Fruit fly (Drosophila melanogaster): ENCODE results near the gene Brd7-9.

The Brd7-9 gene

dm6 chr2L:7827045-7828004 is 44.7 kb downstream of the Brd7-9 start, which contains the start of the genes Rack1 and mts:
Gene Rack1 (minus strand): TSS chr2L:7827315.
Gene mts (plus strand): TSS chr2L:7827650.
- TF ChIP-seq Vsx2 (GFP tag; optimal IDR thresholded peaks at IDR 0.05; ENCODE audit: partially characterized antibody) (no peak), br (GFP tag; optimal IDR thresholded peaks at IDR 0.05) (peak; percentile 80), dsf (GFP tag; optimal IDR thresholded peaks at IDR 0.05; ENCODE audit: borderline replicate concordance) (peak; percentile 29), sv (GFP tag; optimal IDR thresholded peaks at IDR 0.05) (peak; percentile 71), Jra (GFP tag; optimal IDR thresholded peaks at IDR 0.05) (peak; percentile 79), Hr83 (GFP tag; optimal IDR thresholded peaks at IDR 0.05; ENCODE audit: poor library complexity, severe bottlenecking) (peak; percentile 98), GATAd (GFP tag; optimal IDR thresholded peaks at IDR 0.05) (no peak), Hr78 (GFP tag; optimal IDR thresholded peaks at IDR 0.05) (no peak), HLH106 (tag; optimal IDR thresholded peaks at IDR 0.05) (peak; percentile 79), Dfd (GFP tag; optimal IDR thresholded peaks at IDR 0.05) (no peak), Rel (GFP tag; optimal IDR thresholded peaks at IDR 0.05) (no peak), Rel (tag; optimal IDR thresholded peaks at IDR 0.05) (peak; percentile 62), woc (GFP tag; optimal IDR thresholded peaks at IDR 0.05) (peak; percentile 34), Sp1 (GFP tag; optimal IDR thresholded peaks at IDR 0.05) (peak; percentile 85), foxo (GFP tag; optimal IDR thresholded peaks at IDR 0.05) (peak in 1 of 2 experiments; percentile 65), CG32264 (GFP tag; optimal IDR thresholded peaks at IDR 0.05) (peak; percentile 26), jim (GFP tag; optimal IDR thresholded peaks at IDR 0.05) (no peak), N (GFP tag; optimal IDR thresholded peaks at IDR 0.05) (no peak), sage (GFP tag; optimal IDR thresholded peaks at IDR 0.05) (peak; percentile 71), Hnf4 (GFP tag; optimal IDR thresholded peaks at IDR 0.05) (peak; percentile 89), h (GFP tag; optimal IDR thresholded peaks at IDR 0.05) (peak; percentile 81), fru (GFP tag; optimal IDR thresholded peaks at IDR 0.05) (peak; percentile 67), Abd-B (GFP tag; optimal IDR thresholded peaks at IDR 0.05) (no peak), rgr (GFP tag; optimal IDR thresholded peaks at IDR 0.05) (peak; percentile 92), OdsH (GFP tag; optimal IDR thresholded peaks at IDR 0.05) (peak; percentile 72), CG9705 (GFP tag; optimal IDR thresholded peaks at IDR 0.05) (peak; percentile 83), brk (GFP tag; optimal IDR thresholded peaks at IDR 0.05) (peak; percentile 67), usp (GFP tag; optimal IDR thresholded peaks at IDR 0.05) (no peak), ey (GFP tag; optimal IDR thresholded peaks at IDR 0.05) (peak; percentile 38), psq (GFP tag; optimal IDR thresholded peaks at IDR 0.05) (peak; percentile 61), pan (optimal IDR thresholded peaks at IDR 0.05) (no peak), dmrt93B (GFP tag; optimal IDR thresholded peaks at IDR 0.05) (peak; percentile 83), Mio (GFP tag; optimal IDR thresholded peaks at IDR 0.05) (peak; percentile 74), tai (GFP tag; optimal IDR thresholded peaks at IDR 0.05) (no peak), dl (GFP tag; optimal IDR thresholded peaks at IDR 0.05; ENCODE audit: insufficient read depth in 1 of 2, partially characterized antibody in 2 of 2) (no peak), Dif (GFP tag; optimal IDR thresholded peaks at IDR 0.05; ENCODE audit: partially characterized antibody) (peak; percentile 68), Myc (optimal IDR thresholded peaks at IDR 0.05) (peak; percentile 50), CrebA (GFP tag; optimal IDR thresholded peaks at IDR 0.05; ENCODE audit: borderline replicate concordance) (no peak), lola (GFP tag; optimal IDR thresholded peaks at IDR 0.05) (no peak)

dm6 chr2L:7828231-7828630 is 45.6 kb downstream of the Brd7-9 start:
- no peak for TF ChIP-seq dmrt93B (GFP tag; optimal IDR thresholded peaks at IDR 0.05)
- no peak for TF ChIP-seq N (GFP tag; optimal IDR thresholded peaks at IDR 0.05)
- no peak for TF ChIP-seq Sp1 (GFP tag; optimal IDR thresholded peaks at IDR 0.05)
- TF ChIP-seq br (GFP tag; optimal IDR thresholded peaks at IDR 0.05), result peak; percentile 31
- TF ChIP-seq Dif (GFP tag; optimal IDR thresholded peaks at IDR 0.05; ENCODE audit: partially characterized antibody), result peak; percentile 86
- no peak for TF ChIP-seq Hnf4 (GFP tag; optimal IDR thresholded peaks at IDR 0.05)
- TF ChIP-seq tai (GFP tag; optimal IDR thresholded peaks at IDR 0.05), result no peak
- no peak for TF ChIP-seq Rel (GFP tag; optimal IDR thresholded peaks at IDR 0.05)
- peak; percentile 39 for TF ChIP-seq Rel (tag; optimal IDR thresholded peaks at IDR 0.05)
- TF ChIP-seq sage (GFP tag; optimal IDR thresholded peaks at IDR 0.05), result no peak
- TF ChIP-seq woc (GFP tag; optimal IDR thresholded peaks at IDR 0.05), result no peak
- TF ChIP-seq h (GFP tag; optimal IDR thresholded peaks at IDR 0.05), result peak; percentile 58
- no peak for TF ChIP-seq CrebA (GFP tag; optimal IDR thresholded peaks at IDR 0.05; ENCODE audit: borderline replicate concordance)
- TF ChIP-seq rgr (GFP tag; optimal IDR thresholded peaks at IDR 0.05), result peak; percentile 25
- no peak for TF ChIP-seq Hr78 (GFP tag; optimal IDR thresholded peaks at IDR 0.05)
- TF ChIP-seq Dfd (GFP tag; optimal IDR thresholded peaks at IDR 0.05), result no peak
- TF ChIP-seq lola (GFP tag; optimal IDR thresholded peaks at IDR 0.05), result no peak
- peak; percentile 42 for TF ChIP-seq HLH106 (tag; optimal IDR thresholded peaks at IDR 0.05)
- TF ChIP-seq ey (GFP tag; optimal IDR thresholded peaks at IDR 0.05), result no peak
- no peak for TF ChIP-seq CG32264 (GFP tag; optimal IDR thresholded peaks at IDR 0.05)
- TF ChIP-seq foxo (GFP tag; optimal IDR thresholded peaks at IDR 0.05), result no peak
- no peak for TF ChIP-seq pan (optimal IDR thresholded peaks at IDR 0.05)
- TF ChIP-seq dl (GFP tag; optimal IDR thresholded peaks at IDR 0.05; ENCODE audit: insufficient read depth in 1 of 2, partially characterized antibody in 2 of 2), result peak; percentile 49 to 87
- TF ChIP-seq OdsH (GFP tag; optimal IDR thresholded peaks at IDR 0.05), result no peak
- TF ChIP-seq Myc (optimal IDR thresholded peaks at IDR 0.05), result no peak
- TF ChIP-seq sv (GFP tag; optimal IDR thresholded peaks at IDR 0.05), result no peak
- peak; percentile 28 for TF ChIP-seq fru (GFP tag; optimal IDR thresholded peaks at IDR 0.05)
- no peak for TF ChIP-seq dsf (GFP tag; optimal IDR thresholded peaks at IDR 0.05; ENCODE audit: borderline replicate concordance)
- no peak for TF ChIP-seq jim (GFP tag; optimal IDR thresholded peaks at IDR 0.05)
- TF ChIP-seq CG9705 (GFP tag; optimal IDR thresholded peaks at IDR 0.05), result peak; percentile 13
- TF ChIP-seq GATAd (GFP tag; optimal IDR thresholded peaks at IDR 0.05), result no peak
- no peak for TF ChIP-seq Mio (GFP tag; optimal IDR thresholded peaks at IDR 0.05)
- peak; percentile 52 for TF ChIP-seq Hr83 (GFP tag; optimal IDR thresholded peaks at IDR 0.05; ENCODE audit: poor library complexity, severe bottlenecking)
- no peak for TF ChIP-seq Vsx2 (GFP tag; optimal IDR thresholded peaks at IDR 0.05; ENCODE audit: partially characterized antibody)
- TF ChIP-seq usp (GFP tag; optimal IDR thresholded peaks at IDR 0.05), result no peak
- no peak for TF ChIP-seq brk (GFP tag; optimal IDR thresholded peaks at IDR 0.05)
- no peak for TF ChIP-seq Abd-B (GFP tag; optimal IDR thresholded peaks at IDR 0.05)
- peak; percentile 87 for TF ChIP-seq Jra (GFP tag; optimal IDR thresholded peaks at IDR 0.05)
- no peak for TF ChIP-seq psq (GFP tag; optimal IDR thresholded peaks at IDR 0.05)
